Fruit fly (Drosophila melanogaster) whole organism, embryonic: Measurements from ENCODE around the gene Vav.

Experiments used
- CG10462 ChIP-seq: fragments of 200-800 bp; sonication (Bioruptor generic); optimal IDR thresholded peaks from 2 replicates; lab custom pipeline; 2016; ENCODE audit warnings: missing biosample characterization, missing genetic modification characterization
- CG10543 ChIP-seq: fragments of 200-800 bp; sonication (Bioruptor generic); optimal IDR thresholded peaks from 3 replicates; lab custom pipeline; 2017; ENCODE audit warnings: missing biosample characterization, mild to moderate bottlenecking, missing genetic modification characterization, moderate library complexity
- CG13287 ChIP-seq: fragments of 200-800 bp; sonication (Bioruptor generic); IDR thresholded peaks from 2 replicates; pipeline ENCODE4 v1.3.6; 2022; ENCODE audit warnings: missing biosample characterization, missing genetic modification characterization; ENCODE audit not compliant: partially characterized antibody
- CG1529 ChIP-seq: fragments of 200-800 bp; sonication (Bioruptor generic); optimal IDR thresholded peaks from 3 replicates; lab custom pipeline; 2018; ENCODE audit warnings: missing biosample characterization, missing genetic modification characterization
- CG17359 ChIP-seq: fragments of 200-800 bp; sonication (Bioruptor generic); optimal IDR thresholded peaks from 3 replicates; lab custom pipeline; 2018; ENCODE audit warnings: missing biosample characterization, mild to moderate bottlenecking, missing genetic modification characterization, moderate library complexity
- CG17802 ChIP-seq: fragments of 200-800 bp; sonication (Bioruptor generic); optimal IDR thresholded peaks from 2 replicates; lab custom pipeline; 2018; ENCODE audit warnings: missing biosample characterization, mild to moderate bottlenecking, missing genetic modification characterization, moderate library complexity
- CG1792 ChIP-seq: fragments of 200-800 bp; sonication (Bioruptor generic); optimal IDR thresholded peaks from 2 replicates; lab custom pipeline; 2016; ENCODE audit warnings: missing biosample characterization, missing genetic modification characterization
- CG18011 ChIP-seq: fragments of 200-800 bp; sonication (Bioruptor generic); optimal IDR thresholded peaks from 2 replicates; lab custom pipeline; 2017; ENCODE audit warnings: missing biosample characterization, missing genetic modification characterization, mild to moderate bottlenecking, moderate library complexity, missing genotype
- CG30020 ChIP-seq: fragments of 200-800 bp; optimal IDR thresholded peaks from 2 replicates; lab custom pipeline; 2019; ENCODE audit warnings: missing biosample characterization, mild to moderate bottlenecking, missing genetic modification characterization, moderate library complexity
- CG31388 ChIP-seq: fragments of 200-800 bp; sonication (Bioruptor generic); optimal IDR thresholded peaks from 2 replicates; lab custom pipeline; 2016; ENCODE audit warnings: missing biosample characterization, missing genetic modification characterization
- CG32532 ChIP-seq: fragments of 200-800 bp; sonication (Bioruptor generic); IDR thresholded peaks from 2 replicates; pipeline ENCODE4 v1.3.6; 2022; ENCODE audit warnings: missing biosample characterization, missing genetic modification characterization
- CG33557 ChIP-seq: fragments of 200-800 bp; sonication (Bioruptor generic); optimal IDR thresholded peaks from 2 replicates; lab custom pipeline; 2019; ENCODE audit warnings: missing biosample characterization, mild to moderate bottlenecking, missing genetic modification characterization, moderate library complexity
- CG34376 ChIP-seq: fragments of 200-800 bp; sonication (Bioruptor generic); optimal IDR thresholded peaks from 2 replicates; lab custom pipeline; 2018; ENCODE audit warnings: missing biosample characterization, mild to moderate bottlenecking, missing genetic modification characterization
- CG3995 ChIP-seq: fragments of 200-800 bp; sonication (Bioruptor generic); optimal IDR thresholded peaks from 3 replicates; lab custom pipeline; 2016; ENCODE audit warnings: missing biosample characterization, missing genetic modification characterization
- CG4404 ChIP-seq: fragments of 200-800 bp; sonication (Bioruptor generic); IDR thresholded peaks from 2 replicates; pipeline ENCODE4 v1.3.6; 2022; ENCODE audit warnings: missing biosample characterization, missing genetic modification characterization
- CG4617 ChIP-seq: fragments of 200-800 bp; sonication (Bioruptor generic); optimal IDR thresholded peaks from 3 replicates; lab custom pipeline; 2016; ENCODE audit warnings: missing biosample characterization, missing genetic modification characterization, borderline replicate concordance
- CG6683 ChIP-seq: fragments of 200-800 bp; sonication (Bioruptor generic); optimal IDR thresholded peaks from 2 replicates; lab custom pipeline; 2017; ENCODE audit warnings: missing biosample characterization, mild to moderate bottlenecking, missing genetic modification characterization, missing genetic modification reagents
- CG6765 ChIP-seq: fragments of 200-800 bp; sonication (Bioruptor generic); optimal IDR thresholded peaks from 3 replicates; lab custom pipeline; 2017; ENCODE audit warnings: missing biosample characterization, mild to moderate bottlenecking, missing genetic modification characterization
- CG7372 ChIP-seq: fragments of 200-800 bp; sonication (Bioruptor generic); IDR thresholded peaks from 2 replicates; pipeline ENCODE4 v1.3.6; 2022; ENCODE audit warnings: missing biosample characterization, missing genetic modification characterization
- CG7786 ChIP-seq: fragments of 200-800 bp; sonication (Bioruptor generic); optimal IDR thresholded peaks from 2 replicates; lab custom pipeline; 2016; ENCODE audit warnings: missing biosample characterization, missing genetic modification characterization
- CG7963 ChIP-seq: fragments of 200-800 bp; sonication (Bioruptor generic); IDR thresholded peaks from 3 replicates; pipeline ENCODE4 v1.3.6; 2022; ENCODE audit warnings: missing biosample characterization, missing genetic modification characterization; ENCODE audit not compliant: partially characterized antibody
- CHES-1-like ChIP-seq: fragments of 200-800 bp; sonication (Bioruptor generic); optimal IDR thresholded peaks from 2 replicates; lab custom pipeline; 2016; ENCODE audit warnings: missing biosample characterization, missing genetic modification characterization
- Doc2 ChIP-seq: fragments of 200-800 bp; sonication (Bioruptor generic); IDR thresholded peaks from 2 replicates; pipeline ENCODE4 v1.3.6; 2022; ENCODE audit warnings: missing biosample characterization, missing genetic modification characterization
- ERR ChIP-seq: fragments of 200-800 bp; sonication (Bioruptor generic); optimal IDR thresholded peaks from 2 replicates; lab custom pipeline; 2016; ENCODE audit warnings: missing biosample characterization, missing genetic modification characterization
- Gug ChIP-seq: fragments of 200-800 bp; sonication (Bioruptor generic); IDR thresholded peaks from 4 replicates; pipeline ENCODE4 v1.3.6; 2022; ENCODE audit warnings: missing biosample characterization, missing genetic modification characterization
- HmgZ ChIP-seq: fragments of 200-800 bp; sonication (Bioruptor generic); optimal IDR thresholded peaks from 2 replicates; lab custom pipeline; 2018; ENCODE audit warnings: missing biosample characterization, mild to moderate bottlenecking, missing genetic modification characterization
- Hr78 ChIP-seq, 2 experiments: fragments of 200-800 bp in 1 of 2; fragments of >200 bp in 1 of 2; sonication (Bioruptor generic) in 1 of 2; optimal IDR thresholded peaks; 2 replicates each; lab custom pipeline; 2017 to 2019; ENCODE audit warnings: missing biosample characterization in 2 of 2, missing genetic modification characterization in 2 of 2, mild to moderate bottlenecking in 1 of 2, moderate library complexity in 1 of 2
- Mes4 ChIP-seq: fragments of 200-800 bp; sonication (Bioruptor generic); optimal IDR thresholded peaks from 2 replicates; lab custom pipeline; 2016; ENCODE audit warnings: missing biosample characterization, missing genetic modification characterization
- Rx ChIP-seq: fragments of 200-800 bp; sonication (Bioruptor generic); IDR thresholded peaks from 2 replicates; pipeline ENCODE4 v1.3.6; 2022; ENCODE audit warnings: missing biosample characterization, missing genetic modification characterization
- Ssrp ChIP-seq: fragments of 200-800 bp; sonication (Bioruptor generic); optimal IDR thresholded peaks from 2 replicates; lab custom pipeline; 2018; ENCODE audit warnings: missing biosample characterization, mild to moderate bottlenecking, missing genetic modification characterization, moderate library complexity
- Stat92E ChIP-seq, 3 experiments: fragments of >200 bp in 2 of 3; fragments of 200-800 bp in 1 of 3; sonication (Bioruptor generic) in 1 of 3; optimal IDR thresholded peaks; 2 replicates each; lab custom pipeline; 2017 to 2019; ENCODE audit warnings: missing biosample characterization in 3 of 3, missing genetic modification characterization in 3 of 3, mild to moderate bottlenecking in 1 of 3, moderate library complexity in 1 of 3
- Tbp ChIP-seq: fragments of >200 bp; optimal IDR thresholded peaks from 2 replicates; lab custom pipeline; 2018; ENCODE audit warnings: missing biosample characterization, missing genetic modification characterization
- Trl ChIP-seq, 3 experiments: fragments of >200 bp in 2 of 3; fragments of 200-800 bp in 1 of 3; sonication (Bioruptor generic) in 1 of 3; optimal IDR thresholded peaks; 2 replicates in 1 of 3; 3 replicates in 2 of 3; lab custom pipeline; 2016 to 2017; ENCODE audit warnings: missing biosample characterization in 1 of 3, missing genetic modification characterization in 1 of 3
- bab2 ChIP-seq: fragments of 200-800 bp; sonication (Bioruptor generic); optimal IDR thresholded peaks from 2 replicates; lab custom pipeline; 2016; ENCODE audit warnings: missing biosample characterization, missing genetic modification characterization
- cas ChIP-seq: fragments of 200-800 bp; sonication (Bioruptor generic); IDR thresholded peaks from 2 replicates; pipeline ENCODE4 v1.3.6; 2022; ENCODE audit warnings: missing biosample characterization, missing genetic modification characterization
- dati ChIP-seq: fragments of 200-800 bp; sonication (Bioruptor generic); IDR thresholded peaks from 2 replicates; pipeline ENCODE4 v1.3.6; 2022; ENCODE audit warnings: missing biosample characterization, missing genetic modification characterization
- ewg ChIP-seq: fragments of 200-800 bp; sonication (Bioruptor generic); optimal IDR thresholded peaks from 3 replicates; lab custom pipeline; 2017; ENCODE audit warnings: mild to moderate bottlenecking, missing biosample characterization, missing genetic modification reagents, missing genetic modification characterization
- gce ChIP-seq: fragments of 200-800 bp; sonication (Bioruptor generic); IDR thresholded peaks from 3 replicates; pipeline ENCODE4 v1.3.6; 2022; ENCODE audit warnings: missing biosample characterization, missing genetic modification characterization
- grau ChIP-seq: fragments of 200-800 bp; optimal IDR thresholded peaks from 3 replicates; lab custom pipeline; 2019; ENCODE audit warnings: missing biosample characterization, mild to moderate bottlenecking, missing genetic modification characterization, moderate library complexity
- hkb ChIP-seq, 2 experiments: fragments of 200-800 bp in 1 of 2; fragments of >200 bp in 1 of 2; sonication (Bioruptor generic) in 1 of 2; IDR thresholded peaks in 1 of 2; optimal IDR thresholded peaks in 1 of 2; 2 replicates each; pipeline versions ENCODE4 v1.3.6 to Lab custom; 2017 to 2022; ENCODE audit warnings: missing biosample characterization in 1 of 2, missing genetic modification characterization in 1 of 2
- nerfin-1 ChIP-seq: fragments of 200-800 bp; sonication (Bioruptor generic); optimal IDR thresholded peaks from 3 replicates; lab custom pipeline; 2019; ENCODE audit warnings: missing biosample characterization, mild to moderate bottlenecking, missing genetic modification characterization, moderate library complexity
- row ChIP-seq: fragments of 200-800 bp; sonication (Bioruptor generic); IDR thresholded peaks from 3 replicates; pipeline ENCODE4 v1.3.6; 2022; ENCODE audit warnings: missing biosample characterization, missing genetic modification characterization
- run ChIP-seq: fragments of 200-800 bp; sonication (Bioruptor generic); optimal IDR thresholded peaks from 3 replicates; lab custom pipeline; 2018; ENCODE audit warnings: missing biosample characterization, mild to moderate bottlenecking, missing genetic modification characterization
- sima ChIP-seq: fragments of 200-800 bp; sonication (Bioruptor generic); optimal IDR thresholded peaks from 2 replicates; lab custom pipeline; 2016; ENCODE audit warnings: missing biosample characterization, missing genetic modification characterization
- slou ChIP-seq: fragments of 200-800 bp; sonication (Bioruptor generic); optimal IDR thresholded peaks from 3 replicates; lab custom pipeline; 2016; ENCODE audit warnings: missing biosample characterization, missing genetic modification characterization
- so ChIP-seq: fragments of 200-800 bp; sonication (Bioruptor generic); IDR thresholded peaks from 3 replicates; pipeline ENCODE4 v1.3.6; 2022; ENCODE audit warnings: missing biosample characterization, missing genetic modification characterization
- sqz ChIP-seq: fragments of 200-800 bp; sonication (Bioruptor generic); optimal IDR thresholded peaks from 3 replicates; lab custom pipeline; 2018; ENCODE audit warnings: missing biosample characterization, mild to moderate bottlenecking, missing genetic modification characterization
- stwl ChIP-seq: fragments of 200-800 bp; sonication (Bioruptor generic); optimal IDR thresholded peaks from 3 replicates; lab custom pipeline; 2018; ENCODE audit warnings: missing biosample characterization, mild to moderate bottlenecking, missing genetic modification characterization, moderate library complexity
- z ChIP-seq: fragments of 200-800 bp; sonication (Bioruptor generic); IDR thresholded peaks from 3 replicates; pipeline ENCODE4 v1.3.6; 2022; ENCODE audit warnings: missing biosample characterization, missing genetic modification characterization

The Vav gene

dm6 chrX:19307810-19308456 lies 46.3 kb downstream of the Vav start, which contains the start of gene CG8051 (continued):
- TF ChIP-seq so, result 0 out of 3 replicates have a peak, but pooled peaks have one; percentile 34
- no peak for TF ChIP-seq ewg
- no peak for TF ChIP-seq CG10462 (GFP tag; lab: Kevin White, UChicago)
- TF ChIP-seq CG34376 (GFP tag; lab: Kevin White, UChicago), result peak; percentile 91
- TF ChIP-seq CG32532 (GFP tag; lab: Robert Waterston, UW), result peak; percentile 47
- TF ChIP-seq CG3995 (GFP tag; lab: Kevin White, UChicago), result peak; percentile 31
- TF ChIP-seq grau, result peak; percentile 90
- peak; percentile 66 for TF ChIP-seq row (GFP tag; lab: Robert Waterston, UW)
- no peak for TF ChIP-seq CG13287 (GFP tag; lab: Robert Waterston, UW)
- peak; percentile 73 for TF ChIP-seq sqz (GFP tag; lab: Kevin White, UChicago)
- TF ChIP-seq CG18011, result no peak
- TF ChIP-seq hkb (optimal IDR thresholded peaks at IDR 0.05; lab: Kevin White, UChicago), result no peak
- TF ChIP-seq hkb (GFP tag; IDR thresholded peaks at IDR 0.05; lab: Robert Waterston, UW), result no peak
- TF ChIP-seq CG6683 (GFP tag; lab: Kevin White, UChicago), result no peak
- TF ChIP-seq Gug (GFP tag; lab: Robert Waterston, UW), result no peak
- TF ChIP-seq CHES-1-like (GFP tag; lab: Kevin White, UChicago), result peak; percentile 50
- TF ChIP-seq stwl (tag; lab: Kevin White, UChicago), result peak; percentile 26
- no peak for TF ChIP-seq CG7786 (GFP tag; lab: Kevin White, UChicago)
- no peak for TF ChIP-seq run (tag; lab: Kevin White, UChicago)
- no peak for TF ChIP-seq Doc2 (GFP tag; lab: Robert Waterston, UW)
- TF ChIP-seq dati (GFP tag; lab: Robert Waterston, UW), result no peak
- TF ChIP-seq Tbp (GFP tag; lab: Kevin White, UChicago), result no peak
- TF ChIP-seq gce (GFP tag; lab: Robert Waterston, UW), result no peak
- TF ChIP-seq CG30020, result no peak
- TF ChIP-seq ERR (GFP tag; lab: Kevin White, UChicago), result peak; percentile 24
- TF ChIP-seq Mes4 (GFP tag; lab: Kevin White, UChicago), result peak; percentile 16
- no peak for TF ChIP-seq Ssrp (tag; lab: Kevin White, UChicago)
- TF ChIP-seq CG4617 (GFP tag; lab: Kevin White, UChicago), result no peak
- no peak for TF ChIP-seq CG4404 (GFP tag; lab: Robert Waterston, UW)
- peak; percentile 19 for TF ChIP-seq HmgZ (tag; lab: Kevin White, UChicago)
- peak in 1 of 2 experiments; percentile 21 for TF ChIP-seq Hr78 (GFP tag; optimal IDR thresholded peaks at IDR 0.05; lab: Kevin White, UChicago)
- TF ChIP-seq z (GFP tag; lab: Robert Waterston, UW), result no peak
- TF ChIP-seq CG1792 (GFP tag; lab: Kevin White, UChicago), result peak; percentile 14
- no peak for TF ChIP-seq Stat92E (GFP tag; optimal IDR thresholded peaks at IDR 0.05; lab: Kevin White, UChicago)
- peak; percentile 41 for TF ChIP-seq bab2
- no peak for TF ChIP-seq sima
- TF ChIP-seq CG6765 (GFP tag; lab: Kevin White, UChicago), result no peak
- TF ChIP-seq CG7963 (GFP tag; lab: Robert Waterston, UW), result no peak
- TF ChIP-seq CG33557, result peak; percentile 7
- no peak for TF ChIP-seq CG31388
- peak; percentile 16 for TF ChIP-seq nerfin-1 (tag; lab: Kevin White, UChicago)
- TF ChIP-seq Trl (optimal IDR thresholded peaks at IDR 0.05; lab: Kevin White, UChicago), result no peak
- TF ChIP-seq Trl (GFP tag; optimal IDR thresholded peaks at IDR 0.05; lab: Kevin White, UChicago), result peak; percentile 9
- TF ChIP-seq slou (GFP tag; lab: Kevin White, UChicago), result no peak
- TF ChIP-seq CG17359 (tag; lab: Kevin White, UChicago), result peak; percentile 91
- no peak for TF ChIP-seq cas (GFP tag; lab: Robert Waterston, UW)
- TF ChIP-seq CG1529 (GFP tag; lab: Kevin White, UChicago), result no peak
- TF ChIP-seq CG7372 (GFP tag; lab: Robert Waterston, UW), result 0 out of 2 replicates have a peak, but pooled peaks have one; percentile 14
- no peak for TF ChIP-seq CG17802 (tag; lab: Kevin White, UChicago)
- no peak for TF ChIP-seq Rx (GFP tag; lab: Robert Waterston, UW)
- peak; percentile 63 for TF ChIP-seq CG10543 (GFP tag; lab: Kevin White, UChicago)
